Fruit fly (Drosophila melanogaster) whole organism, embryonic: ENCODE data around the gene CG15553.

Experiments
- B-H1 ChIP-seq: fragments of 200-800 bp; sonication (Bioruptor generic); IDR thresholded peaks from 3 replicates; pipeline ENCODE4 v1.3.6; 2022; ENCODE audit warnings: missing biosample characterization, missing genetic modification characterization
- C15 ChIP-seq: fragments of 200-800 bp; sonication (Bioruptor generic); IDR thresholded peaks from 3 replicates; pipeline ENCODE4 v1.3.6; 2022; ENCODE audit warnings: missing biosample characterization, missing genetic modification characterization
- CG17359 ChIP-seq: fragments of 200-800 bp; sonication (Bioruptor generic); optimal IDR thresholded peaks from 3 replicates; lab custom pipeline; 2018; ENCODE audit warnings: missing biosample characterization, mild to moderate bottlenecking, missing genetic modification characterization, moderate library complexity
- CG9727 ChIP-seq: fragments of 200-800 bp; sonication (Bioruptor generic); optimal IDR thresholded peaks from 3 replicates; lab custom pipeline; 2017; ENCODE audit warnings: missing biosample characterization, mild to moderate bottlenecking, missing genetic modification characterization
- Dfd ChIP-seq, 2 experiments: fragments of >200 bp; optimal IDR thresholded peaks; 2 replicates each; lab custom pipeline; 2017; ENCODE audit warnings: missing biosample characterization in 2 of 2, missing genetic modification characterization in 2 of 2
- Ssrp ChIP-seq: fragments of 200-800 bp; sonication (Bioruptor generic); optimal IDR thresholded peaks from 2 replicates; lab custom pipeline; 2018; ENCODE audit warnings: missing biosample characterization, mild to moderate bottlenecking, missing genetic modification characterization, moderate library complexity
- croc ChIP-seq: fragments of 200-800 bp; sonication (Bioruptor generic); conservative IDR thresholded peaks from 3 replicates; pipeline ENCODE4 v1.3.6; 2022; ENCODE audit warnings: missing biosample characterization, missing genetic modification characterization
- esg ChIP-seq: fragments of 200-800 bp; sonication (Bioruptor generic); conservative IDR thresholded peaks from 2 replicates; pipeline ENCODE4 v1.3.6; 2022; ENCODE audit warnings: missing biosample characterization, missing genetic modification characterization
- fd102C ChIP-seq: fragments of 200-800 bp; sonication (Bioruptor generic); optimal IDR thresholded peaks from 2 replicates; lab custom pipeline; 2018; ENCODE audit warnings: missing biosample characterization, mild to moderate bottlenecking, missing genetic modification characterization, moderate library complexity
- hkb ChIP-seq, 2 experiments: fragments of 200-800 bp in 1 of 2; fragments of >200 bp in 1 of 2; sonication (Bioruptor generic) in 1 of 2; IDR thresholded peaks in 1 of 2; optimal IDR thresholded peaks in 1 of 2; 2 replicates each; pipeline versions ENCODE4 v1.3.6 to Lab custom; 2017 to 2022; ENCODE audit warnings: missing biosample characterization in 1 of 2, missing genetic modification characterization in 1 of 2
- shn ChIP-seq: fragments of 200-800 bp; sonication (Bioruptor generic); optimal IDR thresholded peaks from 3 replicates; lab custom pipeline; 2016; ENCODE audit warnings: missing biosample characterization, missing genetic modification characterization
- ssp ChIP-seq: fragments of 200-800 bp; sonication (Bioruptor generic); IDR thresholded peaks from 2 replicates; pipeline ENCODE4 v1.3.6; 2022; ENCODE audit warnings: missing biosample characterization, missing genetic modification characterization

DNA sequence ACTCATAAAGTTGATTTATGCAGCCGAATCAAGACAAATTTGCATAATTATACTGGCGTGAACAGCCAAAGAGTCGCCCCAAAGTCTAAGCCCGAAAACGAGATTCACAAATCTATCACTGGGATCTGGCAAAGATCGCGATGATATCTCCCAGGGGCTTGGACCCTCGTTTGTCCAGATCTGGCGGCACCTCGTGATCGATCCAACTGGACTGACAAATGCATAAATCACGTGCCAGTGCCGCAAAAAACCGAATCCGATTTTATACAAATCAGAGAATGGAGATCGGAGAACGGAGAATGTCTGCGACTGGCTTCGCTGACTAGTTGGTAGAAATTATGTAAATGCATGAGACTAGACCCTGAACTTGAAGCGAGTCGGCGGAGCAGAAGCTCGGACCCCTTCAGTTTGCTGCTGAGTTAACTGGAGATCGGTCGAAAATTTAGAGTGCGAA, 24.8 kb upstream of the CG15553 start, which contains the start of gene CG15554:
- TF ChIP-seq C15 (GFP tag; lab: Robert Waterston, UW) = no peak
- no peak for TF ChIP-seq croc (GFP tag; lab: Robert Waterston, UW)
- TF ChIP-seq esg (GFP tag; lab: Robert Waterston, UW) = no peak
- TF ChIP-seq CG17359 (tag; lab: Kevin White, UChicago) = no peak
- no peak for TF ChIP-seq CG9727
- TF ChIP-seq shn = no peak
- no peak for TF ChIP-seq fd102C (GFP tag; lab: Kevin White, UChicago)
- TF ChIP-seq Dfd (GFP tag; optimal IDR thresholded peaks at IDR 0.05; lab: Kevin White, UChicago) = no peak
- TF ChIP-seq hkb (optimal IDR thresholded peaks at IDR 0.05; lab: Kevin White, UChicago) = no peak
- TF ChIP-seq hkb (GFP tag; IDR thresholded peaks at IDR 0.05; lab: Robert Waterston, UW) = no peak
- TF ChIP-seq ssp (GFP tag; lab: Robert Waterston, UW) = no peak
- no peak for TF ChIP-seq Ssrp (tag; lab: Kevin White, UChicago)
- no peak for TF ChIP-seq B-H1 (GFP tag; lab: Robert Waterston, UW)
